In genomic region chrX:17490462-17490861, dm6 we compare ENCODE assay signal across 3 fruit fly cellular contexts.
TF ChIP-seq lines count a peak whose summit lies in the region.

No protein-coding gene starts in this region.

- TF ChIP-seq CTCF in whole organism, embryonic (GFP tag; optimal IDR thresholded peaks at IDR 0.05; lab: Kevin White, UChicago): no peak

TF ChIP-seq in whole organism, embryonic, 481 proteins besides CTCF, POLR2A, EP300 and RAD21:
- TF ChIP-seq CG33557 (GFP tag; optimal IDR thresholded peaks at IDR 0.05; lab: Kevin White, UChicago) (no peak), amos (GFP tag; IDR thresholded peaks at IDR 0.05; lab: Robert Waterston, UW; ENCODE audit: partially characterized antibody) (no peak), Med (GFP tag; lab: Kevin White, UChicago) (no peak), sd (tag; optimal IDR thresholded peaks at IDR 0.05; lab: Kevin White, UChicago) (peak; percentile 40), CG3065 (GFP tag; optimal IDR thresholded peaks at IDR 0.05; lab: Kevin White, UChicago) (no peak), lbe (GFP tag; optimal IDR thresholded peaks at IDR 0.05; lab: Kevin White, UChicago) (no peak), Chrac-16 (GFP tag; optimal IDR thresholded peaks at IDR 0.05; lab: Kevin White, UChicago) (no peak), crol (GFP tag; IDR thresholded peaks at IDR 0.05; lab: Robert Waterston, UW) (0 out of 2 replicates have a peak, but pooled peaks have one; percentile 16), dan (GFP tag; IDR thresholded peaks at IDR 0.05; lab: Robert Waterston, UW) (no peak), gem (tag; optimal IDR thresholded peaks at IDR 0.05; lab: Kevin White, UChicago) (no peak), bbx (GFP tag; IDR thresholded peaks at IDR 0.05; lab: Robert Waterston, UW; ENCODE audit: partially characterized antibody) (no peak), CG34376 (GFP tag; optimal IDR thresholded peaks at IDR 0.05; lab: Kevin White, UChicago) (no peak), grn (GFP tag; optimal IDR thresholded peaks at IDR 0.05; lab: Kevin White, UChicago) (peak; percentile 12), tgo (GFP tag; IDR thresholded peaks at IDR 0.05; lab: Robert Waterston, UW) (no peak), fu2 (GFP tag; optimal IDR thresholded peaks at IDR 0.05; lab: Kevin White, UChicago) (no peak), CG11695 (GFP tag; IDR thresholded peaks at IDR 0.05; lab: Robert Waterston, UW) (no peak)

TF ChIP-seq in whole organism, prepupa, 60 proteins besides CTCF, POLR2A, EP300 and RAD21:
- no peak for TF ChIP-seq Eip75B (GFP tag; optimal IDR thresholded peaks at IDR 0.05; lab: Kevin White, UChicago)
- TF ChIP-seq esn (GFP tag; optimal IDR thresholded peaks at IDR 0.05; lab: Kevin White, UChicago): no peak
- no peak for TF ChIP-seq OdsH (GFP tag; optimal IDR thresholded peaks at IDR 0.05; lab: Kevin White, UChicago)
- no peak for TF ChIP-seq CG6792 (GFP tag; optimal IDR thresholded peaks at IDR 0.05; lab: Kevin White, UChicago)
- TF ChIP-seq svp (GFP tag; lab: Kevin White, UChicago): peak; percentile 97
- no peak for TF ChIP-seq Hr4 (GFP tag; optimal IDR thresholded peaks at IDR 0.05; lab: Kevin White, UChicago)
TF ChIP-seq in whole organism, prepupa: peak in this region for 1.

TF ChIP-seq in whole organism, wandering third instar larva, 38 proteins besides CTCF, POLR2A, EP300 and RAD21:
- TF ChIP-seq brk (GFP tag; optimal IDR thresholded peaks at IDR 0.05; lab: Kevin White, UChicago): no peak
- TF ChIP-seq woc (GFP tag; optimal IDR thresholded peaks at IDR 0.05; lab: Kevin White, UChicago): no peak
- no peak for TF ChIP-seq Vsx2 (GFP tag; optimal IDR thresholded peaks at IDR 0.05; lab: Kevin White, UChicago; ENCODE audit: partially characterized antibody)
- no peak for TF ChIP-seq Rel (GFP tag; optimal IDR thresholded peaks at IDR 0.05; lab: Kevin White, UChicago)
- peak; percentile 32 for TF ChIP-seq Rel (tag; optimal IDR thresholded peaks at IDR 0.05; lab: Kevin White, UChicago)
